Fruit fly (Drosophila melanogaster): ENCODE data around the gene CG3061.

The CG3061 gene

DNA sequence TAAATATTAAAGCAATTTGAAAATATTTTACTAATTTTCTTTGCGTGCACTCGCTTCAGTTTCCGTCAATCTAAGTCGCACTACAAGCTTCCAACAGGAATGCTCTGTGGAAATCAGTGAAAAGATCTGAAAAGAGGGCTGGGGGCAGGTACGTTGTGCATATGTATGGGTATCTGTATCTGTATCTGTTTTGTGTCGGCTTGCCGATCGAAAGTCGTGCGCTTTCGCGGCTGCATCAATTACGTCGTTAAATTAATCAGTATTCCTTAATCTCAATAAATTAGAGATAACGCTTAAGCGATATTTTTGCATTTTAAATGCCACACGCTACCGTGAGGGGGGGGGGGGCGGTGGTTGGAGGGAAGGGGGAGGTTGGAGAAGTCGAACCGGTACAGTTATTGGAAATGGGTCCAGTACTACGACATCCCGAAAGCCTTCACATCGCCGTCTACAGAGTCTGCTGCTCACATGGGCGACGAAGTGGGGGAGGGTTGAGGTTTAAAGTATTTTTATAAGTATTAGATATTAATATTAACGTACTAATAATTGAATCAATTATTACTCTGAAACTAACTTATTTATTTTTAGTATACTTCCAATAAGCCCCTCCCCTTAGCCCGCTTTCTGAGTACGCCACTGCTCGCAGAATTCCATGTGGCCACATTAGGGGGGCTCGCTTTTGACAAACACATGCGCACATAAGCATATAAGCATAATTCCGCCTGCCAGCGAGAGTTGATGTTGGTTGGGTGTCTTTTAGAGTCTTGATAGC is 21.1 kb downstream of the CG3061 start (continued):
- no peak for TF ChIP-seq CG16813 (GFP tag; IDR thresholded peaks at IDR 0.05; ENCODE audit: partially characterized antibody)
- TF ChIP-seq H2.0 (GFP tag; IDR thresholded peaks at IDR 0.05) = peak; percentile 98
- peak; percentile 97 for TF ChIP-seq Drgx (GFP tag; IDR thresholded peaks at IDR 0.05)
- TF ChIP-seq CG7271 (tag; optimal IDR thresholded peaks at IDR 0.05) = peak; percentile 79
- peak; percentile 97 for TF ChIP-seq CG13894 (tag; optimal IDR thresholded peaks at IDR 0.05)
- peak; percentile 94 for TF ChIP-seq CG1233 (GFP tag; optimal IDR thresholded peaks at IDR 0.05)
- no peak for TF ChIP-seq CG13287 (GFP tag; IDR thresholded peaks at IDR 0.05; ENCODE audit: partially characterized antibody)
- peak; percentile 89 for TF ChIP-seq CG10462 (GFP tag; optimal IDR thresholded peaks at IDR 0.05)
- peak; percentile 98 for TF ChIP-seq Dek (tag; optimal IDR thresholded peaks at IDR 0.05)
- peak; percentile 92 for TF ChIP-seq Doc2 (GFP tag; IDR thresholded peaks at IDR 0.05)
- peak; percentile 98 for TF ChIP-seq Ptx1 (GFP tag; IDR thresholded peaks at IDR 0.05)
- TF ChIP-seq crp (GFP tag; optimal IDR thresholded peaks at IDR 0.05) = peak in 1 of 2 experiments; percentile 61
- peak; percentile 95 for TF ChIP-seq Poxn (GFP tag; IDR thresholded peaks at IDR 0.05)
- TF ChIP-seq sr (GFP tag; IDR thresholded peaks at IDR 0.05) = peak; percentile 92
- peak; percentile 88 for TF ChIP-seq CG3065 (GFP tag; optimal IDR thresholded peaks at IDR 0.05)
- peak; percentile 87 for TF ChIP-seq Dad (GFP tag; optimal IDR thresholded peaks at IDR 0.05)
- TF ChIP-seq CG2120 (GFP tag; optimal IDR thresholded peaks at IDR 0.05) = peak; percentile 98
- no peak for TF ChIP-seq ato (GFP tag; IDR thresholded peaks at IDR 0.05; ENCODE audit: partially characterized antibody)
- peak; percentile 96 for TF ChIP-seq ATbp (GFP tag; optimal IDR thresholded peaks at IDR 0.05)
- TF ChIP-seq Hr51 (GFP tag; optimal IDR thresholded peaks at IDR 0.05) = peak; percentile 85 to 98
- TF ChIP-seq CG1832 (GFP tag; optimal IDR thresholded peaks at IDR 0.05) = peak; percentile 32
- TF ChIP-seq CG14667 (GFP tag; IDR thresholded peaks at IDR 0.05) = peak; percentile 96
- peak; percentile 98 for TF ChIP-seq bcd (GFP tag; optimal IDR thresholded peaks at IDR 0.05)
- TF ChIP-seq Mad (GFP tag; optimal IDR thresholded peaks at IDR 0.05) = peak; percentile 90
- peak; percentile 94 for TF ChIP-seq CG11723 (GFP tag; optimal IDR thresholded peaks at IDR 0.05)
- peak; percentile 39 for TF ChIP-seq TFAM (GFP tag; optimal IDR thresholded peaks at IDR 0.05)
- no peak for TF ChIP-seq usp (GFP tag; optimal IDR thresholded peaks at IDR 0.05)
- peak; percentile 99 for TF ChIP-seq CG14441 (GFP tag; IDR thresholded peaks at IDR 0.05)
- peak; percentile 96 for TF ChIP-seq ro (GFP tag; IDR thresholded peaks at IDR 0.05)
- peak; percentile 95 for TF ChIP-seq dimm (GFP tag; IDR thresholded peaks at IDR 0.05)
- peak; percentile 66 for TF ChIP-seq CG30020 (tag; optimal IDR thresholded peaks at IDR 0.05)
- TF ChIP-seq danr (GFP tag; IDR thresholded peaks at IDR 0.05) = peak; percentile 96
- TF ChIP-seq al (GFP tag; IDR thresholded peaks at IDR 0.05) = peak; percentile 99
- TF ChIP-seq rib (GFP tag; IDR thresholded peaks at IDR 0.05) = peak; percentile 99
- TF ChIP-seq CG14014 (GFP tag; IDR thresholded peaks at IDR 0.05) = peak; percentile 98
- TF ChIP-seq pita (GFP tag; optimal IDR thresholded peaks at IDR 0.05) = no peak
- TF ChIP-seq CG7928 (GFP tag; optimal IDR thresholded peaks at IDR 0.05) = peak; percentile 83
- TF ChIP-seq mld (GFP tag; IDR thresholded peaks at IDR 0.05; ENCODE audit: partially characterized antibody) = no peak
- TF ChIP-seq Side (GFP tag; optimal IDR thresholded peaks at IDR 0.05) = peak; percentile 43
- TF ChIP-seq ash1 (GFP tag; optimal IDR thresholded peaks at IDR 0.05) = peak; percentile 89
- TF ChIP-seq Gsc (GFP tag; IDR thresholded peaks at IDR 0.05) = no peak; the same call in none of the 2 replicates
- TF ChIP-seq esg (GFP tag; conservative IDR thresholded peaks at IDR 0.05) = peak; percentile 97
- TF ChIP-seq gce (GFP tag; IDR thresholded peaks at IDR 0.05) = peak; percentile 97
- peak; percentile 75 for TF ChIP-seq CG1792 (GFP tag; optimal IDR thresholded peaks at IDR 0.05)
- TF ChIP-seq B-H2 (GFP tag; optimal IDR thresholded peaks at IDR 0.05) = peak; percentile 88
- TF ChIP-seq Atf6 (GFP tag; IDR thresholded peaks at IDR 0.05) = peak; percentile 99
- TF ChIP-seq ab (GFP tag; optimal IDR thresholded peaks at IDR 0.05) = peak; percentile 67
- TF ChIP-seq CG4360 (GFP tag; IDR thresholded peaks at IDR 0.05) = peak; percentile 74
- TF ChIP-seq inv (GFP tag; IDR thresholded peaks at IDR 0.05; ENCODE audit: partially characterized antibody) = no peak
- peak; percentile 97 for TF ChIP-seq Ets65A (GFP tag)
